Fruit fly (Drosophila melanogaster) whole organism, adult: ENCODE data around the gene Prosbeta7.
A peak's percentile ranks its signal among the peaks of the same experiment; 100 is the strongest.

Source experiments
- CG11617 ChIP-seq: fragments of 200-800 bp; sonication (Bioruptor generic); optimal IDR thresholded peaks from 2 replicates; lab custom pipeline; 2017; ENCODE audit warnings: mild to moderate bottlenecking, missing biosample characterization, missing genetic modification reagents, missing genetic modification characterization
- CG1620 ChIP-seq: fragments of 200-800 bp; sonication (Bioruptor generic); optimal IDR thresholded peaks from 2 replicates; lab custom pipeline; 2016; ENCODE audit warnings: missing biosample characterization, missing genetic modification characterization
- CG7101 ChIP-seq: fragments of 200-800 bp; sonication (Bioruptor generic); optimal IDR thresholded peaks from 2 replicates; lab custom pipeline; 2018; ENCODE audit warnings: missing biosample characterization, mild to moderate bottlenecking, missing genetic modification characterization, moderate library complexity
- Crg-1 ChIP-seq: fragments of 200-800 bp; sonication (Bioruptor generic); optimal IDR thresholded peaks from 2 replicates; lab custom pipeline; 2016; ENCODE audit warnings: missing biosample characterization, missing genetic modification characterization
- Hr96 ChIP-seq: fragments of 200-800 bp; sonication (Bioruptor generic); optimal IDR thresholded peaks from 2 replicates; lab custom pipeline; 2016; ENCODE audit warnings: missing biosample characterization, missing genetic modification characterization
- cnc ChIP-seq, 2 experiments: fragments of >200 bp; optimal IDR thresholded peaks; 2 replicates each; lab custom pipeline; 2017
- kay ChIP-seq: fragments of 200-800 bp; sonication (Bioruptor generic); peaks from one replicate; lab custom pipeline; 2016; ENCODE audit warnings: missing biosample characterization, missing genetic modification characterization, borderline replicate concordance
- tj ChIP-seq: fragments of 200-800 bp; sonication (Bioruptor generic); optimal IDR thresholded peaks from 3 replicates; lab custom pipeline; 2017; ENCODE audit warnings: missing biosample characterization, mild to moderate bottlenecking, missing genetic modification characterization, moderate library complexity
- toe ChIP-seq: fragments of 200-800 bp; sonication (Bioruptor generic); optimal IDR thresholded peaks from 2 replicates; lab custom pipeline; 2016; ENCODE audit warnings: missing biosample characterization, missing genetic modification characterization

DNA sequence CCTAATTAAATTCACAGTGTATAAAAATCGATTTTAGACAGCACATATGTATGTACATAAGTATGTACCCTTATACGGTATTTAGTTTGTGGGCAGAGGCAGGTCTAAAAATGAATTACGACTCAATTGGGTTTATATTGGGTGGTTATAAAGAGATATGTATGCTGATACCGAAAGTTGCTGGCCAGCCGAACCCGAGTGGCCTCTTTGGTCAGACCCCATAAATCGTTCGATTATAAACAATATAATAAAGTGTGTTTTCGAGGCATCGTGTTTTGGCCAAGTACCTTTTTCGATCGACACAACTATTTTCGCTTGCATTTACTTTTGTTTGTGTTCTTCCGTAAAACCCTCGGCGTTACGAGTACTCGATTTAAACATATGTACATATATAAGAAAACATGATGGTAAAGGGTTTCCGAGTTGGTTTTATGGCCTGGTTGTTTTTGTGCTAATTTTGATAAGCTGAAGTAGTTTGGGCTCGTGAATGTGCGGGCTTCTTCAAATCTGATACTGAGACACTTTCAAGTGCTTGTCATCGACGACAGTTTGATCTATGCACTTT lies 48.8 kb downstream of the Prosbeta7 start:
- no peak for TF ChIP-seq toe (GFP tag; lab: Kevin White, UChicago)
- TF ChIP-seq CG1620 (GFP tag; lab: Kevin White, UChicago) = no peak
- peak; percentile 89 for TF ChIP-seq kay (GFP tag; lab: Kevin White, UChicago)
- TF ChIP-seq Crg-1 (GFP tag; lab: Kevin White, UChicago) = no peak
- TF ChIP-seq CG7101 = no peak
- TF ChIP-seq Hr96 (GFP tag; lab: Kevin White, UChicago) = no peak
- TF ChIP-seq tj = no peak
- no peak for TF ChIP-seq CG11617
- TF ChIP-seq cnc (optimal IDR thresholded peaks at IDR 0.05; lab: Kevin White, UChicago) = no peak
